Worm (Caenorhabditis elegans) whole organism, L4/young adult: Measurements from ENCODE around the gene exos-2.

Source experiments
- dao-5 ChIP-seq: sonication (generic microtip); optimal IDR thresholded peaks from 2 replicates; lab custom pipeline; 2016; ENCODE audit warnings: missing genotype, missing genetic modification characterization, moderate library complexity, missing compliant biosample characterization
- him-1 ChIP-seq: sonication (generic microtip); optimal IDR thresholded peaks from 2 replicates; lab custom pipeline; 2016; ENCODE audit warnings: missing genotype, missing genetic modification reagents, missing genetic modification characterization, missing compliant biosample characterization

DNA sequence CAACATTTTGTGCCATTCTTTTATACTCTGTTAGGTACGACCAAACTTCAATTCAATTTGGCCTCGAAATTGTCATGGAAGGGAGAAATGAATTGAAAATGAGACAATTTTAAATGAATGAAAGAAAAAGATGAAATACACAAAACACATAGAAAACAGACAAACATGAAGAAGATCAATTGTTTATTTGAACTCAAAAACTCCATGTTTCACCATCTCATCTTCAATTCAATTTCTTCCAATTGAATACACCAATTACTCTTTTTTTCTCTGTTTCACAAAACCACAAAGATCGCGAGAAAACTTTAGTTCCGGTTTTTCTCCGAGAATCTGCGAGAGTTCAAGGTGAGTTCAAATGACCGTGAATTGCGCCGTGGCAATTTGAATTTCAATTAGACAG, 11.9 kb downstream of the exos-2 start:
- no peak for TF ChIP-seq him-1 (tag; lab: Kevin White, UChicago)
- TF ChIP-seq dao-5: no peak
